Fruit fly (Drosophila melanogaster): ENCODE data around the gene pns.
A peak's percentile ranks its signal among the peaks of the same experiment; 100 is the strongest.

Gene pns

dm6 chr3L:1584781-1585180 is 47.8 kb downstream of the pns start (continued):
- no peak for TF ChIP-seq Gsc (GFP tag; IDR thresholded peaks at IDR 0.05)
- TF ChIP-seq CG17361 (GFP tag; IDR thresholded peaks at IDR 0.05), result 0 out of 3 replicates have a peak, but pooled peaks have one; percentile 39
- no peak for TF ChIP-seq CG8944 (GFP tag; optimal IDR thresholded peaks at IDR 0.05)
- no peak for TF ChIP-seq CG17612 (GFP tag; IDR thresholded peaks at IDR 0.05)
- peak in 1 of 2 experiments; percentile 44 for TF ChIP-seq bsh (GFP tag; optimal IDR thresholded peaks at IDR 0.05)
- peak; percentile 18 for TF ChIP-seq CG5245 (GFP tag; optimal IDR thresholded peaks at IDR 0.05)
- TF ChIP-seq bab2 (GFP tag; optimal IDR thresholded peaks at IDR 0.05), result peak; percentile 16
- TF ChIP-seq ara (GFP tag; IDR thresholded peaks at IDR 0.05), result peak; percentile 50; the same call in 1 of the 2 replicates
- TF ChIP-seq CG12071 (GFP tag; optimal IDR thresholded peaks at IDR 0.05), result peak; percentile 30
- TF ChIP-seq HHEX (GFP tag; optimal IDR thresholded peaks at IDR 0.05), result peak; percentile 8
- TF ChIP-seq gt (GFP tag; IDR thresholded peaks at IDR 0.05), result 0 out of 2 replicates have a peak, but pooled peaks have one; percentile 12
- peak; percentile 69 for TF ChIP-seq CG11504 (tag; optimal IDR thresholded peaks at IDR 0.05)
- peak; percentile 96 for TF ChIP-seq Drgx (GFP tag; IDR thresholded peaks at IDR 0.05)
- no peak for TF ChIP-seq Vsx1 (GFP tag; optimal IDR thresholded peaks at IDR 0.05)
- TF ChIP-seq sens (GFP tag), result peak; percentile 67
- no peak for TF ChIP-seq Neu2 (GFP tag; optimal IDR thresholded peaks at IDR 0.05; ENCODE audit: borderline replicate concordance)
- TF ChIP-seq CG17328 (GFP tag; IDR thresholded peaks at IDR 0.05), result peak; percentile 33; the same call in 1 of the 2 replicates
- no peak for TF ChIP-seq run (tag; optimal IDR thresholded peaks at IDR 0.05)
- no peak for TF ChIP-seq pnt (GFP tag; optimal IDR thresholded peaks at IDR 0.05)
- TF ChIP-seq Ada2b (GFP tag; IDR thresholded peaks at IDR 0.05), result peak; percentile 42; the same call in 1 of the 2 replicates
- no peak for TF ChIP-seq MESR4 (GFP tag; optimal IDR thresholded peaks at IDR 0.05)
- TF ChIP-seq CG2678 (tag; optimal IDR thresholded peaks at IDR 0.05), result peak; percentile 28
- peak; percentile 45; the same call in 1 of the 2 replicates for TF ChIP-seq HLH3B (GFP tag; IDR thresholded peaks at IDR 0.05)
- TF ChIP-seq CG8089 (GFP tag; optimal IDR thresholded peaks at IDR 0.05), result no peak
- TF ChIP-seq ssp (GFP tag; IDR thresholded peaks at IDR 0.05), result peak; percentile 41; the same call in 1 of the 2 replicates
- TF ChIP-seq tap (tag; optimal IDR thresholded peaks at IDR 0.05), result peak; percentile 47
- peak; percentile 54; the same call in 1 of the 3 replicates for TF ChIP-seq dysf (GFP tag; IDR thresholded peaks at IDR 0.05)
- no peak for TF ChIP-seq slp2 (GFP tag; optimal IDR thresholded peaks at IDR 0.05)
- TF ChIP-seq CG17829 (tag; optimal IDR thresholded peaks at IDR 0.05), result peak; percentile 14
- TF ChIP-seq cwo (GFP tag; optimal IDR thresholded peaks at IDR 0.05), result no peak
- TF ChIP-seq zf30C (GFP tag; optimal IDR thresholded peaks at IDR 0.05), result no peak
- TF ChIP-seq toy (GFP tag; IDR thresholded peaks at IDR 0.05), result no peak
- peak; percentile 56 for TF ChIP-seq CG17359 (tag; optimal IDR thresholded peaks at IDR 0.05)
- TF ChIP-seq lmd (GFP tag; IDR thresholded peaks at IDR 0.05), result peak; percentile 66
- TF ChIP-seq Dek (tag; optimal IDR thresholded peaks at IDR 0.05), result no peak
- peak; percentile 0 for TF ChIP-seq Dad (GFP tag; optimal IDR thresholded peaks at IDR 0.05)
- no peak for TF ChIP-seq Nf-YC (tag; optimal IDR thresholded peaks at IDR 0.05)
- TF ChIP-seq CG4328 (GFP tag; optimal IDR thresholded peaks at IDR 0.05), result no peak
- TF ChIP-seq gce (GFP tag; IDR thresholded peaks at IDR 0.05), result 0 out of 3 replicates have a peak, but pooled peaks have one; percentile 6
- no peak for TF ChIP-seq ac (GFP tag; optimal IDR thresholded peaks at IDR 0.05)
- peak; percentile 36 for TF ChIP-seq CG2712 (tag; optimal IDR thresholded peaks at IDR 0.05)
- TF ChIP-seq dmrt99B (tag; optimal IDR thresholded peaks at IDR 0.05), result peak; percentile 69
- no peak for TF ChIP-seq CG15073 (GFP tag; optimal IDR thresholded peaks at IDR 0.05)
- peak; percentile 57 for TF ChIP-seq Med (GFP tag)
- no peak for TF ChIP-seq CG34224 (GFP tag; IDR thresholded peaks at IDR 0.05; ENCODE audit: partially characterized antibody)
- TF ChIP-seq phol (tag; optimal IDR thresholded peaks at IDR 0.05), result peak; percentile 38
- no peak for TF ChIP-seq CG12104 (GFP tag; optimal IDR thresholded peaks at IDR 0.05)
- TF ChIP-seq cato (GFP tag; optimal IDR thresholded peaks at IDR 0.05; ENCODE audit: borderline replicate concordance), result no peak
- TF ChIP-seq CG32532 (GFP tag; IDR thresholded peaks at IDR 0.05), result peak; percentile 31; the same call in 1 of the 2 replicates
- TF ChIP-seq CG14441 (GFP tag; IDR thresholded peaks at IDR 0.05), result 0 out of 2 replicates have a peak, but pooled peaks have one; percentile 25
- peak; percentile 34 for TF ChIP-seq lbe (GFP tag; optimal IDR thresholded peaks at IDR 0.05)

All from whole organism, embryonic.